Fruit fly (Drosophila melanogaster): Measurements from ENCODE around the gene CG34434.

DNA sequence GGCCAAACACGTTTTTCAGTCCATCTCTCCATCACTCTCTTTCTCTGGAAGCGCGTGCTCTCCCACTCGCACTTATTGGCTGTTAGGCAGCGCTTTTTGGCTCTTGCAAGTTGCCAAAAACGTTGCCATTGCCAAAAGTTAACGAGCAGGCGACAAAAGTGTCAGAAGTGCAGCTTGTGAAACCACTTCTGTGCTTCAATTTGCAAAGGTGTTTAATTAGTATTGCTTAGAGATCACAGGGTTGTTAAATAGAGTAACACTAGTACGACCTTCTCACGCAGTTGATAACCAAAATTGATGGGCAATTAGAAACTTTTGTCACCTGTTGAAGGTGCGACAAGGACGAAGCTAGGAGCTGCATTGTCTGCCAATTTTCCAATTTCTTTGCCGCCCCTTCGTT is 7.7 kb downstream of the CG34434 start:
- TF ChIP-seq CG8478 (optimal IDR thresholded peaks at IDR 0.05) (no peak), CTCF (optimal IDR thresholded peaks at IDR 0.05) (no peak)
